Fruit fly (Drosophila melanogaster) whole organism, embryonic: ENCODE measurements around the gene CG7953.

Experiments
- Abd-B ChIP-seq: fragments of 200-800 bp; sonication (Bioruptor generic); optimal IDR thresholded peaks from 2 replicates; lab custom pipeline; 2018; ENCODE audit warnings: missing biosample characterization, mild to moderate bottlenecking, missing genetic modification characterization, moderate library complexity
- Atf6 ChIP-seq: fragments of 200-800 bp; sonication (Bioruptor generic); IDR thresholded peaks from 2 replicates; pipeline ENCODE4 v1.3.6; 2022; ENCODE audit warnings: missing biosample characterization, missing genetic modification characterization
- Bdp1 ChIP-seq: fragments of 200-800 bp; sonication (Bioruptor generic); optimal IDR thresholded peaks from 3 replicates; lab custom pipeline; 2016; ENCODE audit warnings: missing biosample characterization, missing genetic modification characterization
- Bteb2 ChIP-seq: fragments of 200-800 bp; sonication (Bioruptor generic); optimal IDR thresholded peaks from 2 replicates; lab custom pipeline; 2016; ENCODE audit warnings: missing biosample characterization, missing genetic modification characterization
- CG12071 ChIP-seq: fragments of 200-800 bp; sonication (Bioruptor generic); optimal IDR thresholded peaks from 3 replicates; lab custom pipeline; 2018; ENCODE audit warnings: missing biosample characterization, mild to moderate bottlenecking, missing genetic modification characterization
- CG14965 ChIP-seq: fragments of 200-800 bp; sonication (Bioruptor generic); optimal IDR thresholded peaks from 2 replicates; lab custom pipeline; 2016; ENCODE audit warnings: missing biosample characterization, missing genetic modification characterization, borderline replicate concordance
- CG15011 ChIP-seq: fragments of 200-800 bp; sonication (Bioruptor generic); optimal IDR thresholded peaks from 3 replicates; lab custom pipeline; 2018; ENCODE audit warnings: missing biosample characterization, mild to moderate bottlenecking, missing genetic modification characterization
- CG15073 ChIP-seq: fragments of 200-800 bp; sonication (Bioruptor generic); optimal IDR thresholded peaks from 2 replicates; lab custom pipeline; 2016; ENCODE audit warnings: missing biosample characterization, missing genetic modification characterization
- CG15514 ChIP-seq: fragments of 200-800 bp; sonication (Bioruptor generic); optimal IDR thresholded peaks from 3 replicates; lab custom pipeline; 2017; ENCODE audit warnings: missing biosample characterization, missing genetic modification characterization, mild to moderate bottlenecking, moderate library complexity, missing genetic modification reagents
- CG17385 ChIP-seq: fragments of 200-800 bp; sonication (Bioruptor generic); optimal IDR thresholded peaks from 3 replicates; lab custom pipeline; 2018; ENCODE audit warnings: missing biosample characterization, mild to moderate bottlenecking, missing genetic modification characterization
- CG17829 ChIP-seq: fragments of 200-800 bp; optimal IDR thresholded peaks from 2 replicates; lab custom pipeline; 2019; ENCODE audit warnings: missing biosample characterization, mild to moderate bottlenecking, missing genetic modification characterization, moderate library complexity
- CG18764 ChIP-seq: fragments of 200-800 bp; sonication (Bioruptor generic); optimal IDR thresholded peaks from 3 replicates; lab custom pipeline; 2016; ENCODE audit warnings: missing biosample characterization, missing genetic modification characterization
- CG2116 ChIP-seq: fragments of 200-800 bp; sonication (Bioruptor generic); optimal IDR thresholded peaks from 3 replicates; lab custom pipeline; 2018; ENCODE audit warnings: missing biosample characterization, mild to moderate bottlenecking, missing genetic modification characterization
- CG3065 ChIP-seq: fragments of 200-800 bp; sonication (Bioruptor generic); optimal IDR thresholded peaks from 2 replicates; lab custom pipeline; 2016; ENCODE audit warnings: missing biosample characterization, missing genetic modification characterization
- CG33213 ChIP-seq: fragments of 200-800 bp; sonication (Bioruptor generic); optimal IDR thresholded peaks from 3 replicates; lab custom pipeline; 2016; ENCODE audit warnings: missing biosample characterization, missing genetic modification characterization
- CG3838 ChIP-seq: fragments of 200-800 bp; sonication (Bioruptor generic); optimal IDR thresholded peaks from 3 replicates; lab custom pipeline; 2016; ENCODE audit warnings: missing biosample characterization, missing genetic modification characterization
- CG3847 ChIP-seq: fragments of 200-800 bp; sonication (Bioruptor generic); IDR thresholded peaks from 2 replicates; pipeline ENCODE4 v1.3.6; 2022; ENCODE audit warnings: missing biosample characterization, missing genetic modification characterization
- CG42726 ChIP-seq: fragments of 200-800 bp; sonication (Bioruptor generic); IDR thresholded peaks from 2 replicates; pipeline ENCODE4 v1.3.6; 2022; ENCODE audit warnings: missing biosample characterization, missing genetic modification characterization; ENCODE audit not compliant: partially characterized antibody
- CG7928 ChIP-seq: fragments of 200-800 bp; sonication (Bioruptor generic); optimal IDR thresholded peaks from 2 replicates; lab custom pipeline; 2017; ENCODE audit warnings: missing biosample characterization, mild to moderate bottlenecking, missing genetic modification characterization
- CG8290 ChIP-seq, 3 experiments: fragments of 200-800 bp; sonication (Bioruptor generic); optimal IDR thresholded peaks; 2 replicates each; lab custom pipeline; 2016 to 2019; ENCODE audit warnings: missing biosample characterization in 3 of 3, missing genetic modification characterization in 3 of 3, mild to moderate bottlenecking in 2 of 3, moderate library complexity in 1 of 3
- CG8478 ChIP-seq: fragments of >200 bp; optimal IDR thresholded peaks from 2 replicates; lab custom pipeline; 2018
- CG9727 ChIP-seq: fragments of 200-800 bp; sonication (Bioruptor generic); optimal IDR thresholded peaks from 3 replicates; lab custom pipeline; 2017; ENCODE audit warnings: missing biosample characterization, mild to moderate bottlenecking, missing genetic modification characterization
- Dll ChIP-seq: fragments of 200-800 bp; sonication (Bioruptor generic); IDR thresholded peaks from 4 replicates; pipeline ENCODE4 v1.3.6; 2022; ENCODE audit warnings: missing biosample characterization, missing genetic modification characterization; ENCODE audit not compliant: partially characterized antibody
- Eip74EF ChIP-seq, 2 experiments: fragments of 200-800 bp in 1 of 2; fragments of >200 bp in 1 of 2; sonication (Bioruptor generic) in 1 of 2; optimal IDR thresholded peaks; 2 replicates each; lab custom pipeline; 2017 to 2019; ENCODE audit warnings: missing biosample characterization in 2 of 2, missing genetic modification characterization in 2 of 2, mild to moderate bottlenecking in 1 of 2, moderate library complexity in 1 of 2
- MESR4 ChIP-seq: fragments of 200-800 bp; sonication (Bioruptor generic); optimal IDR thresholded peaks from 2 replicates; lab custom pipeline; 2018; ENCODE audit warnings: missing biosample characterization, mild to moderate bottlenecking, missing genetic modification characterization, moderate library complexity
- Med ChIP-seq: fragments of 200-800 bp; sonication (Bioruptor generic); peaks from one replicate; lab custom pipeline; 2016; ENCODE audit warnings: missing biosample characterization, missing genetic modification characterization, mild to moderate bottlenecking, inconsistent platforms, moderate library complexity
- Mes4 ChIP-seq: fragments of 200-800 bp; sonication (Bioruptor generic); optimal IDR thresholded peaks from 2 replicates; lab custom pipeline; 2016; ENCODE audit warnings: missing biosample characterization, missing genetic modification characterization
- Neu2 ChIP-seq: fragments of 200-800 bp; sonication (Bioruptor generic); optimal IDR thresholded peaks from 3 replicates; lab custom pipeline; 2016; ENCODE audit warnings: missing biosample characterization, missing genetic modification characterization, borderline replicate concordance
- Oli ChIP-seq: fragments of 200-800 bp; sonication (Bioruptor generic); optimal IDR thresholded peaks from 2 replicates; lab custom pipeline; 2018; ENCODE audit warnings: missing biosample characterization, mild to moderate bottlenecking, missing genetic modification characterization, moderate library complexity
- Pdp1 ChIP-seq, 2 experiments: fragments of 200-800 bp; sonication (Bioruptor generic); optimal IDR thresholded peaks; 3 replicates each; lab custom pipeline; 2016; ENCODE audit warnings: missing biosample characterization in 2 of 2, missing genetic modification characterization in 2 of 2, mild to moderate bottlenecking in 1 of 2, moderate library complexity in 1 of 2
- Ptx1 ChIP-seq: fragments of 200-800 bp; sonication (Bioruptor generic); IDR thresholded peaks from 2 replicates; pipeline ENCODE4 v1.3.6; 2022; ENCODE audit warnings: missing biosample characterization, missing genetic modification characterization
- Sin3A ChIP-seq: fragments of >200 bp; optimal IDR thresholded peaks from 2 replicates; lab custom pipeline; 2018
- cad ChIP-seq: fragments of >200 bp; optimal IDR thresholded peaks from 2 replicates; lab custom pipeline; 2017; ENCODE audit warnings: missing biosample characterization, missing genetic modification characterization
- cato ChIP-seq: fragments of 200-800 bp; sonication (Bioruptor generic); optimal IDR thresholded peaks from 2 replicates; lab custom pipeline; 2016; ENCODE audit warnings: missing biosample characterization, missing genetic modification characterization, borderline replicate concordance
- crp ChIP-seq, 2 experiments: fragments of 200-800 bp; sonication (Bioruptor generic); optimal IDR thresholded peaks; 2 replicates in 1 of 2; 3 replicates in 1 of 2; lab custom pipeline; 2017; ENCODE audit warnings: missing biosample characterization in 2 of 2, missing genetic modification characterization in 2 of 2, mild to moderate bottlenecking in 1 of 2, moderate library complexity in 1 of 2
- cwo ChIP-seq: fragments of 200-800 bp; sonication (Bioruptor generic); optimal IDR thresholded peaks from 3 replicates; lab custom pipeline; 2017; ENCODE audit warnings: missing biosample characterization, missing genetic modification characterization, mild to moderate bottlenecking, moderate library complexity, missing genetic modification reagents
- exex ChIP-seq: fragments of 200-800 bp; sonication (Bioruptor generic); optimal IDR thresholded peaks from 4 replicates; lab custom pipeline; 2018; ENCODE audit warnings: missing biosample characterization, mild to moderate bottlenecking, missing genetic modification characterization, moderate library complexity
- eyg ChIP-seq: fragments of 200-800 bp; sonication (Bioruptor generic); optimal IDR thresholded peaks from 3 replicates; lab custom pipeline; 2016; ENCODE audit warnings: missing biosample characterization, missing genetic modification characterization
- gcm2 ChIP-seq: fragments of 200-800 bp; sonication (Bioruptor generic); optimal IDR thresholded peaks from 2 replicates; lab custom pipeline; 2016; ENCODE audit warnings: missing biosample characterization, missing genetic modification characterization
- ind ChIP-seq: fragments of 200-800 bp; sonication (Bioruptor generic); optimal IDR thresholded peaks from 3 replicates; lab custom pipeline; 2016; ENCODE audit warnings: missing biosample characterization, missing genetic modification characterization
- ken ChIP-seq: fragments of 200-800 bp; sonication (Bioruptor generic); IDR thresholded peaks from 3 replicates; pipeline ENCODE4 v1.3.6; 2022; ENCODE audit warnings: missing biosample characterization, missing genetic modification characterization
- lbe ChIP-seq: fragments of 200-800 bp; sonication (Bioruptor generic); optimal IDR thresholded peaks from 2 replicates; lab custom pipeline; 2016; ENCODE audit warnings: missing biosample characterization, mild to moderate bottlenecking, missing genetic modification characterization
- mirr ChIP-seq: fragments of 200-800 bp; sonication (Bioruptor generic); optimal IDR thresholded peaks from 3 replicates; lab custom pipeline; 2018; ENCODE audit warnings: missing biosample characterization, mild to moderate bottlenecking, missing genetic modification characterization
- sens-2 ChIP-seq: fragments of 200-800 bp; sonication (Bioruptor generic); IDR thresholded peaks from 2 replicates; pipeline ENCODE4 v1.3.6; 2022; ENCODE audit warnings: missing biosample characterization, missing genetic modification characterization
- sim ChIP-seq: fragments of 200-800 bp; sonication (Bioruptor generic); IDR thresholded peaks from 2 replicates; pipeline ENCODE4 v1.3.6; 2022; ENCODE audit warnings: missing biosample characterization, missing genetic modification characterization
- tgo ChIP-seq: fragments of 200-800 bp; sonication (Bioruptor generic); IDR thresholded peaks from 3 replicates; pipeline ENCODE4 v1.3.6; 2022; ENCODE audit warnings: missing biosample characterization, missing genetic modification characterization
- tin ChIP-seq: fragments of 200-800 bp; sonication (Bioruptor generic); optimal IDR thresholded peaks from 3 replicates; lab custom pipeline; 2016; ENCODE audit warnings: missing biosample characterization, missing genetic modification characterization
- tio ChIP-seq: fragments of 200-800 bp; sonication (Bioruptor generic); optimal IDR thresholded peaks from 2 replicates; lab custom pipeline; 2017; ENCODE audit warnings: missing biosample characterization, missing genetic modification characterization, inconsistent platforms
- tna ChIP-seq: fragments of 200-800 bp; sonication (Bioruptor generic); IDR thresholded peaks from 2 replicates; pipeline ENCODE4 v1.3.6; 2022; ENCODE audit warnings: missing biosample characterization, missing genetic modification characterization; ENCODE audit not compliant: partially characterized antibody
- vvl ChIP-seq: fragments of 200-800 bp; sonication (Bioruptor generic); IDR thresholded peaks from 2 replicates; pipeline ENCODE4 v1.3.6; 2022; ENCODE audit warnings: missing biosample characterization, missing genetic modification characterization

CG7953 gene

DNA sequence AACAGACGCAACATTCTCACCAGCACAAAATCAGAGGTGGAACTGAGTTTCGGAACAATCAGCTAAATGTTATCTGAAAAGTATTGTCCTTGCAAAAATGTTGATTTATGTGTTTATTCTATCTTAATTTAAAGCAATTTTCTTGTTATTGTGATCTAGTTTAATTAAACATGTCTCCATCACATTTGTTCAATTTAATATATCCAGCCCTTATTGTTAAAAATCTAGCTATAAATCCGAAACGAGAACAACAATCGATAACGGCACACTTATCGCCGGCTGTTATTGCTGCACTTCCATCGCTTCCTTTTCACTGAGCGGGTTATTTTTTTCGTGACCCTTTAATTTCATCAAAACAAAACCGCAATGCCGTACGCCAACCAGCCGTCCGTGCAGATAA is 14.7 kb upstream of the CG7953 start, which contains the start of the genes GatC, PolG2 and Polr2C (continued):
- peak; percentile 36 for TF ChIP-seq Abd-B (GFP tag; lab: Kevin White, UChicago)
- TF ChIP-seq CG9727 (GFP tag; lab: Kevin White, UChicago), result peak; percentile 24
- TF ChIP-seq Mes4 (GFP tag; lab: Kevin White, UChicago), result peak; percentile 9
- no peak for TF ChIP-seq eyg (GFP tag; lab: Kevin White, UChicago)
- no peak for TF ChIP-seq CG8478 (lab: Kevin White, UChicago)
- TF ChIP-seq lbe (GFP tag; lab: Kevin White, UChicago), result no peak
- TF ChIP-seq cato, result no peak
- no peak for TF ChIP-seq CG17385
- peak; percentile 47; the same call in 1 of the 3 replicates for TF ChIP-seq ken (GFP tag; lab: Robert Waterston, UW)
- TF ChIP-seq crp (GFP tag; optimal IDR thresholded peaks at IDR 0.05; lab: Kevin White, UChicago), result peak in 1 of 2 experiments; percentile 37
- peak; percentile 53 for TF ChIP-seq CG17829 (tag; lab: Kevin White, UChicago)
- no peak for TF ChIP-seq CG15011 (GFP tag; lab: Kevin White, UChicago)
- no peak for TF ChIP-seq CG18764 (GFP tag; lab: Kevin White, UChicago)
- TF ChIP-seq tio (GFP tag; lab: Kevin White, UChicago), result no peak
- TF ChIP-seq Pdp1 (GFP tag; optimal IDR thresholded peaks at IDR 0.05; lab: Kevin White, UChicago), result peak in 1 of 2 experiments; percentile 34
- no peak for TF ChIP-seq ind (GFP tag; lab: Kevin White, UChicago)
- TF ChIP-seq cad (GFP tag; lab: Kevin White, UChicago), result no peak
- no peak for TF ChIP-seq CG12071 (GFP tag; lab: Kevin White, UChicago)
- peak; percentile 22 for TF ChIP-seq MESR4
- TF ChIP-seq Dll, result peak; percentile 80
- no peak for TF ChIP-seq CG14965 (GFP tag; lab: Kevin White, UChicago)
- TF ChIP-seq vvl (GFP tag; lab: Robert Waterston, UW), result peak; percentile 70
- TF ChIP-seq Oli (tag; lab: Kevin White, UChicago), result no peak
- TF ChIP-seq Med (GFP tag; lab: Kevin White, UChicago), result peak; percentile 81
- no peak for TF ChIP-seq exex
- TF ChIP-seq CG15073, result no peak
- no peak for TF ChIP-seq Neu2 (GFP tag; lab: Kevin White, UChicago)
- peak; percentile 28 for TF ChIP-seq Bdp1 (GFP tag; lab: Kevin White, UChicago)
- TF ChIP-seq CG2116 (GFP tag; lab: Kevin White, UChicago), result peak; percentile 66
- peak; percentile 77 for TF ChIP-seq Sin3A (lab: Kevin White, UChicago)
- TF ChIP-seq gcm2 (GFP tag; lab: Kevin White, UChicago), result no peak
- TF ChIP-seq CG42726 (GFP tag; lab: Robert Waterston, UW), result peak; percentile 6; the same call in 1 of the 2 replicates
- TF ChIP-seq cwo (GFP tag; lab: Kevin White, UChicago), result no peak
- TF ChIP-seq Bteb2 (GFP tag; lab: Kevin White, UChicago), result peak; percentile 58
- peak; percentile 76 for TF ChIP-seq CG7928 (GFP tag; lab: Kevin White, UChicago)
- peak; percentile 2 for TF ChIP-seq tin
- TF ChIP-seq CG8290 (GFP tag; optimal IDR thresholded peaks at IDR 0.05; lab: Kevin White, UChicago), result no peak
- no peak for TF ChIP-seq CG8290 (tag; optimal IDR thresholded peaks at IDR 0.05; lab: Kevin White, UChicago)
- TF ChIP-seq CG3838 (GFP tag; lab: Kevin White, UChicago), result peak; percentile 60
- TF ChIP-seq CG15514 (GFP tag; lab: Kevin White, UChicago), result peak; percentile 82
- TF ChIP-seq sens-2 (GFP tag; lab: Robert Waterston, UW), result no peak
- peak; percentile 60 for TF ChIP-seq Ptx1
- peak; percentile 27 for TF ChIP-seq CG33213 (GFP tag; lab: Kevin White, UChicago)
- TF ChIP-seq tgo, result peak; percentile 38; the same call in 1 of the 3 replicates
- no peak for TF ChIP-seq sim (GFP tag; lab: Robert Waterston, UW)
- TF ChIP-seq Eip74EF (GFP tag; optimal IDR thresholded peaks at IDR 0.05; lab: Kevin White, UChicago), result no peak
- peak; percentile 90 for TF ChIP-seq tna (GFP tag; lab: Robert Waterston, UW)
- TF ChIP-seq CG3847 (GFP tag; lab: Robert Waterston, UW), result peak; percentile 27; the same call in 1 of the 2 replicates
- no peak for TF ChIP-seq CG3065 (GFP tag; lab: Kevin White, UChicago)
- TF ChIP-seq Atf6, result no peak
- TF ChIP-seq mirr (GFP tag; lab: Kevin White, UChicago), result no peak
